Worm (Caenorhabditis elegans) whole organism, late embryonic: Measurements from ENCODE around the gene cap-1.

Experiments used
- C08G9.2 ChIP-seq: sonication (generic microtip); optimal IDR thresholded peaks from 2 replicates; lab custom pipeline; 2016; ENCODE audit warnings: mild to moderate bottlenecking, missing genetic modification characterization, moderate library complexity, missing compliant biosample characterization
- C38D4.7 ChIP-seq: fragments of 200-800 bp; sonication (Bioruptor generic); optimal IDR thresholded peaks from 2 replicates; lab custom pipeline; 2018; ENCODE audit warnings: mild to moderate bottlenecking, missing genetic modification characterization, moderate library complexity, missing compliant biosample characterization
- K09A11.1 ChIP-seq: sonication (generic microtip); optimal IDR thresholded peaks from 2 replicates; lab custom pipeline; 2017; ENCODE audit warnings: antibody characterized with exemption, mild to moderate bottlenecking, missing genetic modification characterization, missing compliant biosample characterization; ENCODE audit not compliant: insufficient read depth
- Y22D7AL.16 ChIP-seq: sonication (generic microtip); optimal IDR thresholded peaks from 2 replicates; lab custom pipeline; 2016; ENCODE audit warnings: missing genetic modification characterization, missing compliant biosample characterization
- ama-1 ChIP-seq: fragments of 150-350 bp; optimal IDR thresholded peaks from 2 replicates; lab custom pipeline; 2014
- ceh-18 ChIP-seq: sonication (generic microtip); optimal IDR thresholded peaks from 2 replicates; lab custom pipeline; 2016; ENCODE audit warnings: missing genetic modification characterization, missing compliant biosample characterization
- ceh-19 ChIP-seq: fragments of 200-800 bp; sonication (Bioruptor generic); optimal IDR thresholded peaks from 2 replicates; lab custom pipeline; 2018; ENCODE audit warnings: mild to moderate bottlenecking, missing genetic modification characterization, missing compliant biosample characterization
- ceh-2 ChIP-seq: sonication (generic microtip); optimal IDR thresholded peaks from 2 replicates; lab custom pipeline; 2016; ENCODE audit warnings: missing genotype, missing genetic modification characterization, missing compliant biosample characterization
- ceh-24 ChIP-seq: sonication (generic microtip); optimal IDR thresholded peaks from 2 replicates; lab custom pipeline; 2016; ENCODE audit warnings: mild to moderate bottlenecking, missing genetic modification characterization, missing compliant biosample characterization
- ceh-34 ChIP-seq: sonication (generic microtip); optimal IDR thresholded peaks from 2 replicates; lab custom pipeline; 2016; ENCODE audit warnings: mild to moderate bottlenecking, missing genetic modification characterization, missing compliant biosample characterization
- ceh-45 ChIP-seq: fragments of 200-800 bp; sonication (Bioruptor generic); IDR thresholded peaks from 2 replicates; pipeline ENCODE4 v1.3.6; 2022; ENCODE audit warnings: missing genetic modification reagents, missing genetic modification characterization, missing compliant biosample characterization
- ceh-6 ChIP-seq: fragments of 200-800 bp; sonication (Bioruptor generic); optimal IDR thresholded peaks from 2 replicates; lab custom pipeline; 2018; ENCODE audit warnings: mild to moderate bottlenecking, missing genetic modification characterization, missing compliant biosample characterization
- che-1 ChIP-seq: sonication (generic microtip); optimal IDR thresholded peaks from 2 replicates; lab custom pipeline; 2016; ENCODE audit warnings: mild to moderate bottlenecking, missing genetic modification characterization, missing compliant biosample characterization
- dmd-4 ChIP-seq: sonication (generic microtip); optimal IDR thresholded peaks from 2 replicates; lab custom pipeline; 2016; ENCODE audit warnings: borderline replicate concordance, missing genetic modification characterization, missing compliant biosample characterization
- dve-1 ChIP-seq: sonication (generic microtip); optimal IDR thresholded peaks from 2 replicates; lab custom pipeline; 2017; ENCODE audit warnings: antibody characterized with exemption, mild to moderate bottlenecking, missing genetic modification characterization, missing compliant biosample characterization
- elt-2 ChIP-seq: sonication (generic microtip); optimal IDR thresholded peaks from 2 replicates; lab custom pipeline; 2016; ENCODE audit warnings: missing genetic modification reagents, missing genetic modification characterization, missing compliant biosample characterization
- elt-4 ChIP-seq: sonication (generic microtip); optimal IDR thresholded peaks from 2 replicates; lab custom pipeline; 2016; ENCODE audit warnings: missing genetic modification characterization, missing compliant biosample characterization
- ets-4 ChIP-seq: sonication (generic microtip); optimal IDR thresholded peaks from 2 replicates; lab custom pipeline; 2016; ENCODE audit warnings: missing genetic modification characterization, missing compliant biosample characterization
- fax-1 ChIP-seq: sonication (generic microtip); optimal IDR thresholded peaks from 2 replicates; lab custom pipeline; 2016; ENCODE audit warnings: missing genotype, missing genetic modification characterization, missing compliant biosample characterization
- fkh-6 ChIP-seq: sonication (generic microtip); optimal IDR thresholded peaks from 2 replicates; lab custom pipeline; 2016; ENCODE audit warnings: missing genetic modification characterization, missing compliant biosample characterization
- gmeb-2 ChIP-seq: sonication (generic microtip); optimal IDR thresholded peaks from 2 replicates; lab custom pipeline; 2016; ENCODE audit warnings: missing genetic modification characterization, inconsistent platforms, missing compliant biosample characterization
- hlh-15 ChIP-seq: sonication (generic microtip); optimal IDR thresholded peaks from 2 replicates; lab custom pipeline; 2016; ENCODE audit warnings: missing genetic modification characterization, missing compliant biosample characterization
- hlh-8 ChIP-seq: sonication (generic microtip); optimal IDR thresholded peaks from 2 replicates; lab custom pipeline; 2016; ENCODE audit warnings: missing genotype, missing genetic modification characterization, missing compliant biosample characterization
- nfya-1 ChIP-seq: sonication (generic microtip); optimal IDR thresholded peaks from 2 replicates; lab custom pipeline; 2017; ENCODE audit warnings: missing genetic modification characterization, mild to moderate bottlenecking, missing compliant biosample characterization, antibody characterized with exemption, moderate library complexity
- nhr-11 ChIP-seq: fragments of 150-350 bp; optimal IDR thresholded peaks from 2 replicates; lab custom pipeline; 2014; ENCODE audit warnings: missing biosample characterization, missing genetic modification characterization
- nhr-232 ChIP-seq: sonication (generic microtip); optimal IDR thresholded peaks from 2 replicates; lab custom pipeline; 2016; ENCODE audit warnings: missing genetic modification characterization, missing compliant biosample characterization
- npax-4 ChIP-seq: sonication (generic microtip); optimal IDR thresholded peaks from 2 replicates; lab custom pipeline; 2016; ENCODE audit warnings: missing genetic modification characterization, missing compliant biosample characterization
- pax-1 ChIP-seq: fragments of 150-350 bp; optimal IDR thresholded peaks from 2 replicates; lab custom pipeline; 2014; ENCODE audit warnings: missing biosample characterization, missing genetic modification characterization
- pha-2 ChIP-seq: sonication (generic microtip); optimal IDR thresholded peaks from 2 replicates; lab custom pipeline; 2017; ENCODE audit warnings: mild to moderate bottlenecking, missing genetic modification characterization, missing compliant biosample characterization
- pha-4 ChIP-seq: fragments of 150-350 bp; optimal IDR thresholded peaks from 2 replicates; lab custom pipeline; 2018; ENCODE audit warnings: missing biosample characterization, missing genetic modification reagents, missing genetic modification characterization
- pqm-1 ChIP-seq: sonication (generic microtip); optimal IDR thresholded peaks from 2 replicates; lab custom pipeline; 2016; ENCODE audit warnings: missing genetic modification characterization, missing compliant biosample characterization
- pros-1 ChIP-seq: fragments of 150-350 bp; optimal IDR thresholded peaks from 2 replicates; lab custom pipeline; 2014; ENCODE audit warnings: missing biosample characterization, missing genetic modification reagents, missing genetic modification characterization
- rnt-1 ChIP-seq: sonication (generic microtip); optimal IDR thresholded peaks from 2 replicates; lab custom pipeline; 2016; ENCODE audit warnings: missing genetic modification characterization, missing compliant biosample characterization
- sox-2 ChIP-seq: fragments of 200-800 bp; sonication (Bioruptor generic); IDR thresholded peaks from 2 replicates; pipeline ENCODE4 v1.3.6; 2022; ENCODE audit warnings: missing genetic modification reagents, missing genetic modification characterization, missing compliant biosample characterization
- syd-9 ChIP-seq: sonication (generic microtip); optimal IDR thresholded peaks from 2 replicates; lab custom pipeline; 2016; ENCODE audit warnings: mild to moderate bottlenecking, missing genetic modification characterization, moderate library complexity, missing compliant biosample characterization
- unc-3 ChIP-seq, 2 experiments: fragments of 200-800 bp in 1 of 2; sonication (Bioruptor generic) in 1 of 2; sonication (generic microtip) in 1 of 2; conservative IDR thresholded peaks in 1 of 2; optimal IDR thresholded peaks in 1 of 2; 2 replicates each; pipeline versions ENCODE4 v1.3.6 to Lab custom; 2016 to 2022; ENCODE audit warnings: missing compliant biosample characterization in 2 of 2, missing genetic modification characterization in 2 of 2, missing genetic modification reagents in 1 of 2
- unc-42 ChIP-seq: sonication (generic microtip); optimal IDR thresholded peaks from 2 replicates; lab custom pipeline; 2016; ENCODE audit warnings: missing genotype, missing genetic modification characterization, missing compliant biosample characterization
- unc-55 ChIP-seq: sonication (generic microtip); optimal IDR thresholded peaks from 2 replicates; lab custom pipeline; 2017; ENCODE audit warnings: missing biosample characterization, missing genetic modification reagents, missing genetic modification characterization
- unc-86 ChIP-seq: sonication (generic microtip); optimal IDR thresholded peaks from 2 replicates; lab custom pipeline; 2016; ENCODE audit warnings: missing genetic modification characterization, missing compliant biosample characterization
- zip-5 ChIP-seq: sonication (generic microtip); optimal IDR thresholded peaks from 2 replicates; lab custom pipeline; 2016; ENCODE audit warnings: missing genetic modification characterization, missing compliant biosample characterization

cap-1 gene

ce11 chrIV:7227072-7227471 lies 3.0 kb downstream of the cap-1 start, which contains the start of gene R13A1.10:
Gene R13A1.10 (minus strand): TSS chrIV:7227172.
- TF ChIP-seq ceh-24 (tag; lab: Kevin White, UChicago), result no peak
- TF ChIP-seq dmd-4, result no peak
- TF ChIP-seq unc-42, result no peak
- no peak for TF ChIP-seq ceh-2 (tag; lab: Kevin White, UChicago)
- no peak for TF ChIP-seq pqm-1 (tag; lab: Kevin White, UChicago)
- TF ChIP-seq Y22D7AL.16 (tag; lab: Kevin White, UChicago), result no peak
- TF ChIP-seq rnt-1 (tag; lab: Kevin White, UChicago), result no peak
- TF ChIP-seq unc-3 (GFP tag; conservative IDR thresholded peaks at IDR 0.05; lab: Robert Waterston, UW), result no peak
- no peak for TF ChIP-seq unc-3 (tag; optimal IDR thresholded peaks at IDR 0.05; lab: Kevin White, UChicago)
- no peak for TF ChIP-seq nfya-1 (tag; lab: Kevin White, UChicago)
- TF ChIP-seq gmeb-2, result no peak
- TF ChIP-seq hlh-15 (tag; lab: Kevin White, UChicago), result no peak
- no peak for TF ChIP-seq pha-2
- TF ChIP-seq pax-1, result no peak
- no peak for TF ChIP-seq ets-4
- no peak for TF ChIP-seq zip-5
- no peak for TF ChIP-seq fax-1

- TF ChIP-seq unc-42 (peak; percentile 66), sox-2 (GFP tag; lab: Robert Waterston, UW) (no peak)
These were observed 7.9 kb downstream of the cap-1 start for ce11 chrIV:7222088-7222487.

- TF ChIP-seq nhr-11 (tag; lab: Kevin White, UChicago) (no peak), ceh-34 (tag; lab: Kevin White, UChicago) (no peak), unc-55 (no peak), ceh-2 (tag; lab: Kevin White, UChicago) (no peak), che-1 (tag; lab: Kevin White, UChicago) (no peak), ama-1 (lab: Kevin White, UChicago) (no peak)
These were observed 10.5 kb downstream of the cap-1 start, which contains the start of the genes glb-23 and R13A1.1 for ce11 chrIV:7219398-7220087. Gene glb-23 (minus strand): TSS chrIV:7219498. Gene R13A1.1 (plus strand): TSS chrIV:7220037.

- no peak for TF ChIP-seq ets-4
- TF ChIP-seq unc-86 (tag; lab: Kevin White, UChicago), result no peak
- TF ChIP-seq ceh-45 (GFP tag; lab: Robert Waterston, UW), result no peak
- TF ChIP-seq dve-1 (tag; lab: Kevin White, UChicago), result no peak
- TF ChIP-seq hlh-8 (tag; lab: Kevin White, UChicago), result no peak
These were observed 13.8 kb downstream of the cap-1 start for ce11 chrIV:7216210-7216609.

- TF ChIP-seq zip-5 (no peak), ceh-19 (GFP tag; lab: Kevin White, UChicago) (no peak), dmd-4 (no peak), pha-4 (tag; lab: Kevin White, UChicago) (no peak), C38D4.7 (GFP tag; lab: Kevin White, UChicago) (no peak), K09A11.1 (tag; lab: Kevin White, UChicago) (no peak), ceh-6 (no peak), fkh-6 (tag; lab: Kevin White, UChicago) (no peak), Y22D7AL.16 (tag; lab: Kevin White, UChicago) (no peak), elt-2 (tag; lab: Kevin White, UChicago) (no peak), ets-4 (no peak), pha-2 (no peak), nhr-232 (tag; lab: Kevin White, UChicago) (no peak), syd-9 (tag; lab: Kevin White, UChicago) (no peak), npax-4 (no peak), pros-1 (tag; lab: Kevin White, UChicago) (no peak), C08G9.2 (tag; lab: Kevin White, UChicago) (no peak), sox-2 (GFP tag; lab: Robert Waterston, UW) (no peak), ceh-18 (no peak), elt-4 (tag; lab: Kevin White, UChicago) (no peak)
These were observed 17.3 kb downstream of the cap-1 start for ce11 chrIV:7212769-7213168.
